Worm (Caenorhabditis elegans) whole organism, L1 larva: Measurements from ENCODE around the gene F22H10.11.

Source experiments
- C04F5.9 ChIP-seq: sonication (generic microtip); optimal IDR thresholded peaks from 2 replicates; lab custom pipeline; 2016; ENCODE audit warnings: missing genetic modification characterization, missing compliant biosample characterization
- C34B4.2 ChIP-seq: sonication (generic microtip); optimal IDR thresholded peaks from 2 replicates; lab custom pipeline; 2017; ENCODE audit warnings: mild to moderate bottlenecking, missing genetic modification characterization, missing compliant biosample characterization
- Y116A8C.19 ChIP-seq: sonication (generic microtip); optimal IDR thresholded peaks from 2 replicates; lab custom pipeline; 2016; ENCODE audit warnings: missing compliant biosample characterization, missing genetic modification characterization, borderline replicate concordance
- aha-1 ChIP-seq: fragments of 150-350 bp; optimal IDR thresholded peaks from 2 replicates; lab custom pipeline; 2014; ENCODE audit warnings: missing biosample characterization, missing genetic modification characterization
- alr-1 ChIP-seq: fragments of 200-800 bp; sonication (Bioruptor generic); optimal IDR thresholded peaks from 2 replicates; lab custom pipeline; 2018; ENCODE audit warnings: borderline replicate concordance, mild to moderate bottlenecking, missing genetic modification characterization, missing compliant biosample characterization
- aly-2 ChIP-seq: fragments of 150-350 bp; optimal IDR thresholded peaks from 2 replicates; lab custom pipeline; 2014; ENCODE audit warnings: missing biosample characterization, missing genetic modification characterization
- blmp-1 ChIP-seq: fragments of 150-350 bp; optimal IDR thresholded peaks from 2 replicates; lab custom pipeline; 2014; ENCODE audit warnings: missing biosample characterization, missing genetic modification characterization
- ceh-8 ChIP-seq: fragments of 200-800 bp; sonication (Bioruptor generic); optimal IDR thresholded peaks from 2 replicates; lab custom pipeline; 2018; ENCODE audit warnings: mild to moderate bottlenecking, missing genetic modification characterization, moderate library complexity, missing compliant biosample characterization
- ceh-82 ChIP-seq, 3 experiments: fragments of 150-350 bp in 1 of 3; sonication (generic microtip) in 2 of 3; optimal IDR thresholded peaks; 2 replicates each; lab custom pipeline; 2014 to 2017; ENCODE audit warnings: missing biosample characterization in 3 of 3, missing genetic modification characterization in 3 of 3
- dsc-1 ChIP-seq: sonication (generic microtip); optimal IDR thresholded peaks from 2 replicates; lab custom pipeline; 2016; ENCODE audit warnings: mild to moderate bottlenecking, missing genetic modification characterization, missing compliant biosample characterization
- efl-1 ChIP-seq, 4 experiments: fragments of 150-350 bp; optimal IDR thresholded peaks in 3 of 4; peaks in 1 of 4; 1 replicate in 1 of 4; 2 replicates in 3 of 4; lab custom pipeline; 2014; ENCODE audit warnings: missing biosample characterization in 2 of 4, missing genetic modification characterization in 2 of 4, missing genetic modification reagents in 2 of 4
- egl-27 ChIP-seq, 2 experiments: fragments of 150-350 bp in 1 of 2; sonication (generic microtip); optimal IDR thresholded peaks; 3 replicates each; lab custom pipeline; 2017 to 2018; ENCODE audit warnings: missing biosample characterization in 2 of 2, missing genetic modification characterization in 2 of 2, missing genetic modification reagents in 2 of 2
- elt-2 ChIP-seq: sonication (generic microtip); optimal IDR thresholded peaks from 2 replicates; lab custom pipeline; 2016; ENCODE audit warnings: missing genetic modification characterization, mild to moderate bottlenecking, inconsistent platforms, missing compliant biosample characterization, missing genetic modification reagents
- elt-3 ChIP-seq, 6 experiments: fragments of 150-350 bp in 1 of 6; sonication (generic microtip); optimal IDR thresholded peaks; 2 replicates each; lab custom pipeline; 2017 to 2018; ENCODE audit warnings: missing biosample characterization in 6 of 6, missing genetic modification characterization in 6 of 6, inconsistent platforms in 1 of 6
- fkh-10 ChIP-seq: sonication (generic microtip); optimal IDR thresholded peaks from 2 replicates; lab custom pipeline; 2017; ENCODE audit warnings: missing biosample characterization, missing genetic modification reagents, missing genetic modification characterization
- grh-1 ChIP-seq: fragments of 200-800 bp; sonication (Bioruptor generic); IDR thresholded peaks from 2 replicates; pipeline ENCODE4 v1.3.6; 2022; ENCODE audit warnings: missing genetic modification reagents, missing genetic modification characterization, missing compliant biosample characterization
- hlh-4 ChIP-seq: sonication (generic microtip); optimal IDR thresholded peaks from 2 replicates; lab custom pipeline; 2016; ENCODE audit warnings: mild to moderate bottlenecking, missing genetic modification characterization, missing compliant biosample characterization
- hpl-2 ChIP-seq: fragments of 150-350 bp; optimal IDR thresholded peaks from 2 replicates; lab custom pipeline; 2014; ENCODE audit warnings: missing biosample characterization, missing genetic modification reagents, missing genetic modification characterization
- isw-1 ChIP-seq: fragments of 200-800 bp; sonication (Bioruptor generic); IDR thresholded peaks from 2 replicates; pipeline ENCODE4 v1.3.6; 2022; ENCODE audit warnings: missing genetic modification characterization, missing compliant biosample characterization
- jun-1 ChIP-seq: fragments of 150-350 bp; optimal IDR thresholded peaks from 2 replicates; lab custom pipeline; 2014; ENCODE audit warnings: missing biosample characterization, missing genetic modification reagents, missing genetic modification characterization
- lin-14 ChIP-seq: fragments of 200-800 bp; sonication (Bioruptor generic); optimal IDR thresholded peaks from 2 replicates; lab custom pipeline; 2018; ENCODE audit warnings: mild to moderate bottlenecking, missing genetic modification characterization, moderate library complexity, missing compliant biosample characterization
- lin-35 ChIP-seq, 2 experiments: fragments of 150-350 bp; optimal IDR thresholded peaks; 2 replicates each; lab custom pipeline; 2014; ENCODE audit warnings: missing biosample characterization in 2 of 2, missing genetic modification characterization in 2 of 2, missing genetic modification reagents in 2 of 2
- lin-39 ChIP-seq: fragments of 150-350 bp; optimal IDR thresholded peaks from 2 replicates; lab custom pipeline; 2014; ENCODE audit warnings: missing biosample characterization, missing genetic modification reagents, missing genetic modification characterization
- lir-3 ChIP-seq: sonication (generic microtip); optimal IDR thresholded peaks from 2 replicates; lab custom pipeline; 2016; ENCODE audit warnings: mild to moderate bottlenecking, missing genetic modification characterization, moderate library complexity, missing compliant biosample characterization; ENCODE audit not compliant: poor library complexity
- lsy-2 ChIP-seq, 2 experiments: fragments of 150-350 bp; optimal IDR thresholded peaks; 2 replicates each; lab custom pipeline; 2014; ENCODE audit warnings: missing biosample characterization in 2 of 2, missing genetic modification characterization in 2 of 2
- mab-9 ChIP-seq: fragments of 200-800 bp; sonication (Bioruptor generic); IDR thresholded peaks from 2 replicates; pipeline ENCODE4 v1.3.6; 2022; ENCODE audit warnings: missing genetic modification reagents, missing genetic modification characterization, missing compliant biosample characterization
- mdl-1 ChIP-seq, 2 experiments: fragments of 150-350 bp; optimal IDR thresholded peaks; 2 replicates each; lab custom pipeline; 2014 to 2017; ENCODE audit warnings: missing biosample characterization in 2 of 2, missing genetic modification characterization in 2 of 2, inconsistent platforms in 1 of 2
- mef-2 ChIP-seq: fragments of 150-350 bp; optimal IDR thresholded peaks from 2 replicates; lab custom pipeline; 2014; ENCODE audit warnings: missing biosample characterization, missing genetic modification characterization
- nhr-11 ChIP-seq: fragments of 150-350 bp; optimal IDR thresholded peaks from 2 replicates; lab custom pipeline; 2014; ENCODE audit warnings: missing biosample characterization, missing genetic modification characterization
- nhr-12 ChIP-seq: sonication (generic microtip); optimal IDR thresholded peaks from 2 replicates; lab custom pipeline; 2017; ENCODE audit warnings: missing biosample characterization, missing genetic modification characterization
- nhr-19 ChIP-seq: fragments of 200-800 bp; sonication (Bioruptor generic); conservative IDR thresholded peaks from 2 replicates; pipeline ENCODE4 v1.3.6; 2022; ENCODE audit warnings: missing genetic modification characterization, missing compliant biosample characterization
- nhr-20 ChIP-seq: sonication (generic microtip); optimal IDR thresholded peaks from 2 replicates; lab custom pipeline; 2016; ENCODE audit warnings: mild to moderate bottlenecking, missing genetic modification characterization, missing compliant biosample characterization
- nhr-28 ChIP-seq: fragments of 150-350 bp; optimal IDR thresholded peaks from 2 replicates; lab custom pipeline; 2014; ENCODE audit warnings: missing biosample characterization, missing genetic modification characterization
- nhr-47 ChIP-seq: sonication (generic microtip); optimal IDR thresholded peaks from 2 replicates; lab custom pipeline; 2016; ENCODE audit warnings: mild to moderate bottlenecking, missing genetic modification characterization, moderate library complexity, missing compliant biosample characterization
- nhr-71 ChIP-seq: sonication (generic microtip); optimal IDR thresholded peaks from 2 replicates; lab custom pipeline; 2016; ENCODE audit warnings: mild to moderate bottlenecking, missing genetic modification characterization, moderate library complexity, missing compliant biosample characterization
- nhr-76 ChIP-seq: sonication (generic microtip); optimal IDR thresholded peaks from 2 replicates; lab custom pipeline; 2017; ENCODE audit warnings: missing biosample characterization, missing genetic modification characterization
- nhr-85 ChIP-seq: sonication (generic microtip); peaks from one replicate; lab custom pipeline; 2016; ENCODE audit warnings: missing genetic modification characterization, inconsistent platforms, missing compliant biosample characterization
- nhr-90 ChIP-seq: sonication (generic microtip); optimal IDR thresholded peaks from 2 replicates; lab custom pipeline; 2016; ENCODE audit warnings: mild to moderate bottlenecking, missing genetic modification characterization, missing compliant biosample characterization; ENCODE audit not compliant: poor library complexity
- pag-3 ChIP-seq: sonication (generic microtip); optimal IDR thresholded peaks from 2 replicates; lab custom pipeline; 2017; ENCODE audit warnings: missing genetic modification characterization, mild to moderate bottlenecking, missing compliant biosample characterization, antibody characterized with exemption, borderline replicate concordance; ENCODE audit not compliant: insufficient read depth
- pax-3 ChIP-seq: fragments of 200-800 bp; sonication (Bioruptor generic); optimal IDR thresholded peaks from 2 replicates; lab custom pipeline; 2018; ENCODE audit warnings: mild to moderate bottlenecking, missing genetic modification characterization, moderate library complexity, missing compliant biosample characterization
- pqm-1 ChIP-seq: sonication (generic microtip); optimal IDR thresholded peaks from 3 replicates; lab custom pipeline; 2017; ENCODE audit warnings: missing biosample characterization, missing genetic modification characterization
- rnt-1 ChIP-seq: sonication (generic microtip); optimal IDR thresholded peaks from 2 replicates; lab custom pipeline; 2016; ENCODE audit warnings: mild to moderate bottlenecking, missing genetic modification characterization, moderate library complexity, missing compliant biosample characterization
- sox-4 ChIP-seq: sonication (generic microtip); optimal IDR thresholded peaks from 2 replicates; lab custom pipeline; 2016; ENCODE audit warnings: missing genetic modification characterization, missing compliant biosample characterization
- sup-37 ChIP-seq: fragments of 200-800 bp; sonication (Bioruptor generic); optimal IDR thresholded peaks from 2 replicates; lab custom pipeline; 2018; ENCODE audit warnings: mild to moderate bottlenecking, missing genetic modification characterization, missing compliant biosample characterization
- tlp-1 ChIP-seq: fragments of 150-350 bp; optimal IDR thresholded peaks from 2 replicates; lab custom pipeline; 2014; ENCODE audit warnings: missing biosample characterization, missing genetic modification characterization
- unc-130 ChIP-seq: fragments of 150-350 bp; optimal IDR thresholded peaks from 2 replicates; lab custom pipeline; 2017; ENCODE audit warnings: missing biosample characterization, missing genetic modification characterization, inconsistent platforms
- unc-30 ChIP-seq: sonication (generic microtip); optimal IDR thresholded peaks from 2 replicates; lab custom pipeline; 2017; ENCODE audit warnings: missing biosample characterization, missing genetic modification characterization
- unc-62 ChIP-seq: fragments of 150-350 bp; optimal IDR thresholded peaks from 2 replicates; lab custom pipeline; 2014; ENCODE audit warnings: missing biosample characterization, missing genetic modification reagents, missing genetic modification characterization
- unc-98 ChIP-seq: fragments of 200-800 bp; sonication (Bioruptor generic); IDR thresholded peaks from 2 replicates; pipeline ENCODE4 v1.3.6; 2022; ENCODE audit warnings: missing genetic modification characterization, missing compliant biosample characterization
- zip-4 ChIP-seq: fragments of 200-800 bp; sonication (Bioruptor generic); optimal IDR thresholded peaks from 2 replicates; lab custom pipeline; 2018; ENCODE audit warnings: mild to moderate bottlenecking, missing genetic modification characterization, moderate library complexity, missing compliant biosample characterization
- ztf-4 ChIP-seq: fragments of 150-350 bp; optimal IDR thresholded peaks from 2 replicates; lab custom pipeline; 2014; ENCODE audit warnings: missing biosample characterization, missing genetic modification characterization

Gene F22H10.11

ce11 chrX:16726879-16727278 lies 39.0 kb upstream of the F22H10.11 start (continued):
- TF ChIP-seq jun-1 (peak; percentile 88), nhr-76 (tag; lab: Kevin White, UChicago) (no peak), ztf-4 (tag; lab: Kevin White, UChicago) (peak; percentile 87), nhr-90 (tag; lab: Kevin White, UChicago) (peak; percentile 83), aha-1 (tag; lab: Kevin White, UChicago) (peak; percentile 3), nhr-47 (tag; lab: Kevin White, UChicago) (peak; percentile 91), pqm-1 (no peak), fkh-10 (peak; percentile 90), alr-1 (tag; lab: Kevin White, UChicago) (no peak), ceh-8 (GFP tag; lab: Kevin White, UChicago) (peak; percentile 70), egl-27 (tag; optimal IDR thresholded peaks at IDR 0.05; lab: Kevin White, UChicago) (peak; percentile 86 to 91), nhr-12 (tag; lab: Kevin White, UChicago) (no peak), pax-3 (tag; lab: Kevin White, UChicago) (peak; percentile 75), pag-3 (tag; lab: Kevin White, UChicago) (no peak), nhr-28 (tag; lab: Kevin White, UChicago) (no peak), C34B4.2 (tag; lab: Kevin White, UChicago) (no peak), tlp-1 (tag; lab: Kevin White, UChicago) (no peak), lin-14 (GFP tag; lab: Kevin White, UChicago) (peak; percentile 99), Y116A8C.19 (tag; lab: Kevin White, UChicago) (no peak), dsc-1 (peak; percentile 86), nhr-85 (peak; percentile 96), rnt-1 (tag; lab: Kevin White, UChicago) (peak; percentile 88), zip-4 (peak; percentile 49), C04F5.9 (tag; lab: Kevin White, UChicago) (peak; percentile 22), nhr-11 (tag; lab: Kevin White, UChicago) (peak; percentile 67), efl-1 (optimal IDR thresholded peaks at IDR 0.05; lab: Kevin White, UChicago) (peak; percentile 56 to 84), efl-1 (GFP tag; optimal IDR thresholded peaks at IDR 0.05 in 1 of 2; lab: Kevin White, UChicago) (peak in 1 of 2 experiments; percentile 88), hlh-4 (no peak), lin-39 (no peak), lin-35 (GFP tag; optimal IDR thresholded peaks at IDR 0.05; lab: Kevin White, UChicago) (peak; percentile 62 to 83), unc-30 (no peak), unc-62 (GFP tag; lab: Kevin White, UChicago) (no peak), elt-2 (tag; lab: Kevin White, UChicago) (peak; percentile 86), sup-37 (GFP tag; lab: Kevin White, UChicago) (peak; percentile 56), mef-2 (tag; lab: Kevin White, UChicago) (peak; percentile 97), mab-9 (GFP tag; lab: Robert Waterston, UW) (peak; percentile 85), lsy-2 (tag; optimal IDR thresholded peaks at IDR 0.05; lab: Kevin White, UChicago) (peak; percentile 69 to 89), unc-98 (no peak), hpl-2 (GFP tag; lab: Kevin White, UChicago) (peak; percentile 64)

- TF ChIP-seq mdl-1 (tag; optimal IDR thresholded peaks at IDR 0.05; lab: Kevin White, UChicago) (peak in 1 of 2 experiments; percentile 45), lir-3 (tag; lab: Kevin White, UChicago) (no peak), nhr-20 (tag; lab: Kevin White, UChicago) (peak; percentile 49), elt-3 (tag; optimal IDR thresholded peaks at IDR 0.05; lab: Kevin White, UChicago) (peak in 2 of 6 experiments; percentile 28 to 74), egl-27 (tag; optimal IDR thresholded peaks at IDR 0.05; lab: Kevin White, UChicago) (no peak), aly-2 (tag; lab: Kevin White, UChicago) (no peak), fkh-10 (no peak), grh-1 (no peak), unc-130 (peak; percentile 1), nhr-19 (GFP tag; lab: Robert Waterston, UW) (no peak), sox-4 (tag; lab: Kevin White, UChicago) (no peak), unc-30 (no peak), zip-4 (no peak), blmp-1 (peak; percentile 73), lin-35 (GFP tag; optimal IDR thresholded peaks at IDR 0.05; lab: Kevin White, UChicago) (peak in 1 of 2 experiments; percentile 46), nhr-85 (peak; percentile 69), lin-14 (GFP tag; lab: Kevin White, UChicago) (peak; percentile 73), ztf-4 (tag; lab: Kevin White, UChicago) (no peak), nhr-71 (tag; lab: Kevin White, UChicago) (peak; percentile 53), isw-1 (GFP tag; lab: Robert Waterston, UW) (no peak), ceh-82 (tag; optimal IDR thresholded peaks at IDR 0.05; lab: Kevin White, UChicago) (no peak)
Observed at ce11 chrX:16724954-16725353, 37.1 kb upstream of the F22H10.11 start.
